Fruit fly (Drosophila melanogaster) whole organism, embryonic: ENCODE results near the gene mRRF1.

Experiments
- Ada2b ChIP-seq: fragments of 200-800 bp; sonication (Bioruptor generic); IDR thresholded peaks from 2 replicates; pipeline ENCODE4 v1.3.6; 2022; ENCODE audit warnings: missing biosample characterization, missing genetic modification characterization
- Atf3 ChIP-seq: fragments of 200-800 bp; sonication (Bioruptor generic); optimal IDR thresholded peaks from 3 replicates; lab custom pipeline; 2016; ENCODE audit warnings: missing biosample characterization, missing genetic modification characterization
- CG12659 ChIP-seq: fragments of 200-800 bp; sonication (Bioruptor generic); optimal IDR thresholded peaks from 3 replicates; lab custom pipeline; 2017; ENCODE audit warnings: mild to moderate bottlenecking, missing biosample characterization, missing genetic modification reagents, missing genetic modification characterization
- CG16779 ChIP-seq: fragments of 200-800 bp; sonication (Bioruptor generic); IDR thresholded peaks from 2 replicates; pipeline ENCODE4 v1.3.6; 2022; ENCODE audit warnings: missing biosample characterization, missing genetic modification characterization
- CoRest ChIP-seq: fragments of 200-800 bp; sonication (Bioruptor generic); optimal IDR thresholded peaks from 3 replicates; lab custom pipeline; 2018; ENCODE audit warnings: missing biosample characterization, mild to moderate bottlenecking, missing genetic modification characterization, moderate library complexity
- Dip3 ChIP-seq: fragments of 200-800 bp; sonication (Bioruptor generic); optimal IDR thresholded peaks from 3 replicates; lab custom pipeline; 2016; ENCODE audit warnings: missing biosample characterization, missing genetic modification characterization
- Opbp ChIP-seq: fragments of 200-800 bp; sonication (Bioruptor generic); IDR thresholded peaks from 3 replicates; pipeline ENCODE4 v1.3.6; 2022; ENCODE audit warnings: missing biosample characterization, missing genetic modification characterization; ENCODE audit not compliant: partially characterized antibody
- Trl ChIP-seq, 3 experiments: fragments of >200 bp in 2 of 3; fragments of 200-800 bp in 1 of 3; sonication (Bioruptor generic) in 1 of 3; optimal IDR thresholded peaks; 2 replicates in 1 of 3; 3 replicates in 2 of 3; lab custom pipeline; 2016 to 2017; ENCODE audit warnings: missing biosample characterization in 1 of 3, missing genetic modification characterization in 1 of 3
- cato ChIP-seq: fragments of 200-800 bp; sonication (Bioruptor generic); optimal IDR thresholded peaks from 2 replicates; lab custom pipeline; 2016; ENCODE audit warnings: missing biosample characterization, missing genetic modification characterization, borderline replicate concordance
- fd96Cb ChIP-seq: fragments of 200-800 bp; sonication (Bioruptor generic); optimal IDR thresholded peaks from 2 replicates; lab custom pipeline; 2018; ENCODE audit warnings: missing biosample characterization, mild to moderate bottlenecking, missing genetic modification characterization, moderate library complexity
- ind ChIP-seq: fragments of 200-800 bp; sonication (Bioruptor generic); optimal IDR thresholded peaks from 3 replicates; lab custom pipeline; 2016; ENCODE audit warnings: missing biosample characterization, missing genetic modification characterization
- pan ChIP-seq, 4 experiments: fragments of >200 bp in 3 of 4; fragments of 200-800 bp in 1 of 4; sonication (Bioruptor generic) in 1 of 4; optimal IDR thresholded peaks in 3 of 4; IDR thresholded peaks in 1 of 4; 2 replicates each; pipeline versions ENCODE4 v1.3.6 to Lab custom; 2017 to 2022; ENCODE audit warnings: missing biosample characterization in 2 of 4, missing genetic modification characterization in 2 of 4, mixed read lengths in 1 of 4
- salm ChIP-seq: fragments of 200-800 bp; sonication (Bioruptor generic); optimal IDR thresholded peaks from 2 replicates; lab custom pipeline; 2018; ENCODE audit warnings: missing biosample characterization, mild to moderate bottlenecking, missing genetic modification characterization
- usp ChIP-seq: fragments of >200 bp; optimal IDR thresholded peaks from 2 replicates; lab custom pipeline; 2017; ENCODE audit warnings: missing biosample characterization, missing genetic modification characterization

- TF ChIP-seq pan (optimal IDR thresholded peaks at IDR 0.05; lab: Kevin White, UChicago) (no peak), pan (GFP tag; optimal IDR thresholded peaks at IDR 0.05 in 1 of 2, IDR thresholded peaks at IDR 0.05 in 1 of 2) (no peak), salm (no peak), CG12659 (GFP tag; lab: Kevin White, UChicago) (no peak), Opbp (no peak), ind (GFP tag; lab: Kevin White, UChicago) (no peak), Ada2b (GFP tag; lab: Robert Waterston, UW) (no peak), usp (GFP tag; lab: Kevin White, UChicago) (no peak), CoRest (tag; lab: Kevin White, UChicago) (no peak), fd96Cb (no peak), cato (no peak), Trl (optimal IDR thresholded peaks at IDR 0.05; lab: Kevin White, UChicago) (no peak), Trl (GFP tag; optimal IDR thresholded peaks at IDR 0.05; lab: Kevin White, UChicago) (no peak), CG16779 (no peak), Dip3 (no peak), Atf3 (no peak)
Measured at dm6 chr3L:9379484-9380343, 15.6 kb downstream of the mRRF1 start, which contains the start of gene Hsp67Ba.
